Worm (Caenorhabditis elegans): ENCODE data around the gene hex-3.

The hex-3 gene

ce11 chrIII:10868653-10869392, 19.8 kb downstream of the hex-3 start, which contains the start of the genes cey-4 and vps-50 (continued):
- no peak for TF ChIP-seq pha-4 (tag; optimal IDR thresholded peaks at IDR 0.05)
- TF ChIP-seq ceh-24 (tag; optimal IDR thresholded peaks at IDR 0.05) = no peak
- no peak for TF ChIP-seq nhr-232 (tag; optimal IDR thresholded peaks at IDR 0.05)
- TF ChIP-seq pag-3 (tag; optimal IDR thresholded peaks at IDR 0.05; ENCODE audit: borderline replicate concordance) = no peak
- no peak for TF ChIP-seq unc-55 (GFP tag; optimal IDR thresholded peaks at IDR 0.05)
- TF ChIP-seq tbx-2 (tag; optimal IDR thresholded peaks at IDR 0.05) = peak; percentile 35
- no peak for TF ChIP-seq ceh-18 (tag; optimal IDR thresholded peaks at IDR 0.05)
- no peak for TF ChIP-seq gmeb-2 (tag; optimal IDR thresholded peaks at IDR 0.05)
- TF ChIP-seq eyg-1 (tag; optimal IDR thresholded peaks at IDR 0.05) = no peak
- TF ChIP-seq ceh-19 (GFP tag; optimal IDR thresholded peaks at IDR 0.05) = no peak
- TF ChIP-seq ceh-34 (tag; optimal IDR thresholded peaks at IDR 0.05) = no peak
- TF ChIP-seq pax-1 (tag; optimal IDR thresholded peaks at IDR 0.05) = no peak
- no peak for TF ChIP-seq unc-3 (GFP tag; conservative IDR thresholded peaks at IDR 0.05)
- peak; percentile 26 for TF ChIP-seq unc-3 (tag; optimal IDR thresholded peaks at IDR 0.05)
- no peak for TF ChIP-seq hlh-13 (GFP tag; optimal IDR thresholded peaks at IDR 0.05)
- no peak for TF ChIP-seq hlh-8 (tag; optimal IDR thresholded peaks at IDR 0.05)
- TF ChIP-seq ahr-1 (tag; optimal IDR thresholded peaks at IDR 0.05) = no peak
- no peak for TF ChIP-seq hlh-6 (tag; optimal IDR thresholded peaks at IDR 0.05)
- TF ChIP-seq nfya-1 (tag; optimal IDR thresholded peaks at IDR 0.05) = no peak
- no peak for TF ChIP-seq ttx-3 (tag; optimal IDR thresholded peaks at IDR 0.05)
- TF ChIP-seq ceh-31 (tag; optimal IDR thresholded peaks at IDR 0.05) = peak; percentile 60
- TF ChIP-seq K09A11.1 (tag; optimal IDR thresholded peaks at IDR 0.05; ENCODE audit: insufficient read depth) = no peak
- no peak for TF ChIP-seq madf-2 (tag; optimal IDR thresholded peaks at IDR 0.05)
- no peak for TF ChIP-seq elt-4 (tag; optimal IDR thresholded peaks at IDR 0.05)
- TF ChIP-seq ceh-14 (tag; optimal IDR thresholded peaks at IDR 0.05) = no peak
- TF ChIP-seq lim-6 (tag; optimal IDR thresholded peaks at IDR 0.05) = no peak
- TF ChIP-seq sdc-2 (tag; optimal IDR thresholded peaks at IDR 0.05) = no peak
- no peak for TF ChIP-seq rnt-1 (tag; optimal IDR thresholded peaks at IDR 0.05)
- TF ChIP-seq dve-1 (tag; optimal IDR thresholded peaks at IDR 0.05) = peak; percentile 20
- TF ChIP-seq hlh-30 (tag; optimal IDR thresholded peaks at IDR 0.05; ENCODE audit: insufficient read depth) = no peak
- no peak for TF ChIP-seq ceh-9 (tag; optimal IDR thresholded peaks at IDR 0.05)
- no peak for TF ChIP-seq C38D4.7 (GFP tag; optimal IDR thresholded peaks at IDR 0.05)
- TF ChIP-seq fax-1 (tag; optimal IDR thresholded peaks at IDR 0.05) = no peak
- no peak for TF ChIP-seq fkh-6 (tag; optimal IDR thresholded peaks at IDR 0.05)
- TF ChIP-seq unc-42 (tag; optimal IDR thresholded peaks at IDR 0.05) = peak; percentile 68
- peak; percentile 6 for TF ChIP-seq elt-2 (tag; optimal IDR thresholded peaks at IDR 0.05)
- no peak for TF ChIP-seq ets-4 (tag; optimal IDR thresholded peaks at IDR 0.05)
- TF ChIP-seq pros-1 (tag; optimal IDR thresholded peaks at IDR 0.05) = no peak
- TF ChIP-seq dmd-4 (tag; optimal IDR thresholded peaks at IDR 0.05; ENCODE audit: borderline replicate concordance) = no peak
- TF ChIP-seq Y22D7AL.16 (tag; optimal IDR thresholded peaks at IDR 0.05) = no peak
- TF ChIP-seq pqm-1 (tag; optimal IDR thresholded peaks at IDR 0.05) = no peak
- no peak for TF ChIP-seq K02D7.2 (tag; optimal IDR thresholded peaks at IDR 0.05)
- TF ChIP-seq ceh-2 (tag; optimal IDR thresholded peaks at IDR 0.05) = no peak
- no peak for TF ChIP-seq ceh-6 (GFP tag; optimal IDR thresholded peaks at IDR 0.05)

All from whole organism, late embryonic.